Fruit fly (Drosophila melanogaster) whole organism, embryonic: ENCODE measurements around the gene CtsF.
A peak's percentile ranks its signal among the peaks of the same experiment; 100 is the strongest.

ENCODE experiments used
- Ada2b ChIP-seq: fragments of 200-800 bp; sonication (Bioruptor generic); IDR thresholded peaks from 2 replicates; pipeline ENCODE4 v1.3.6; 2022; ENCODE audit warnings: missing biosample characterization, missing genetic modification characterization
- Adf1 ChIP-seq: fragments of 200-800 bp; sonication (Bioruptor generic); IDR thresholded peaks from 2 replicates; pipeline ENCODE4 v1.3.6; 2022; ENCODE audit warnings: missing biosample characterization, missing genetic modification characterization
- Atf6 ChIP-seq: fragments of 200-800 bp; sonication (Bioruptor generic); IDR thresholded peaks from 2 replicates; pipeline ENCODE4 v1.3.6; 2022; ENCODE audit warnings: missing biosample characterization, missing genetic modification characterization
- CG10267 ChIP-seq: fragments of 200-800 bp; sonication (Bioruptor generic); optimal IDR thresholded peaks from 2 replicates; lab custom pipeline; 2018; ENCODE audit warnings: missing biosample characterization, mild to moderate bottlenecking, missing genetic modification characterization, moderate library complexity
- CG11085 ChIP-seq: fragments of 200-800 bp; sonication (Bioruptor generic); IDR thresholded peaks from 2 replicates; pipeline ENCODE4 v1.3.6; 2022; ENCODE audit warnings: missing biosample characterization, missing genetic modification characterization
- CG12071 ChIP-seq: fragments of 200-800 bp; sonication (Bioruptor generic); optimal IDR thresholded peaks from 3 replicates; lab custom pipeline; 2018; ENCODE audit warnings: missing biosample characterization, mild to moderate bottlenecking, missing genetic modification characterization
- CG13296 ChIP-seq: fragments of 200-800 bp; sonication (Bioruptor generic); optimal IDR thresholded peaks from 3 replicates; lab custom pipeline; 2018; ENCODE audit warnings: missing biosample characterization, mild to moderate bottlenecking, missing genetic modification characterization
- CG13424 ChIP-seq: fragments of 200-800 bp; sonication (Bioruptor generic); optimal IDR thresholded peaks from 2 replicates; lab custom pipeline; 2019; ENCODE audit warnings: missing biosample characterization, mild to moderate bottlenecking, missing genetic modification characterization, moderate library complexity
- CG13624 ChIP-seq: fragments of 200-800 bp; sonication (Bioruptor generic); optimal IDR thresholded peaks from 2 replicates; lab custom pipeline; 2016; ENCODE audit warnings: missing biosample characterization, missing genetic modification characterization
- CG13894 ChIP-seq: fragments of 200-800 bp; sonication (Bioruptor generic); optimal IDR thresholded peaks from 3 replicates; lab custom pipeline; 2018; ENCODE audit warnings: missing biosample characterization, mild to moderate bottlenecking, missing genetic modification characterization, moderate library complexity
- CG15011 ChIP-seq: fragments of 200-800 bp; sonication (Bioruptor generic); optimal IDR thresholded peaks from 3 replicates; lab custom pipeline; 2018; ENCODE audit warnings: missing biosample characterization, mild to moderate bottlenecking, missing genetic modification characterization
- CG16863 ChIP-seq: fragments of 200-800 bp; sonication (Bioruptor generic); optimal IDR thresholded peaks from 3 replicates; lab custom pipeline; 2016; ENCODE audit warnings: missing biosample characterization, missing genetic modification characterization
- CG17359 ChIP-seq: fragments of 200-800 bp; sonication (Bioruptor generic); optimal IDR thresholded peaks from 3 replicates; lab custom pipeline; 2018; ENCODE audit warnings: missing biosample characterization, mild to moderate bottlenecking, missing genetic modification characterization, moderate library complexity
- CG17361 ChIP-seq: fragments of 200-800 bp; sonication (Bioruptor generic); IDR thresholded peaks from 3 replicates; pipeline ENCODE4 v1.3.6; 2022; ENCODE audit warnings: missing biosample characterization, missing genetic modification characterization
- CG17385 ChIP-seq: fragments of 200-800 bp; sonication (Bioruptor generic); optimal IDR thresholded peaks from 3 replicates; lab custom pipeline; 2018; ENCODE audit warnings: missing biosample characterization, mild to moderate bottlenecking, missing genetic modification characterization
- CG2120 ChIP-seq: fragments of 200-800 bp; sonication (Bioruptor generic); optimal IDR thresholded peaks from 3 replicates; lab custom pipeline; 2016; ENCODE audit warnings: missing biosample characterization, missing genetic modification characterization
- CG34422 ChIP-seq: fragments of 200-800 bp; sonication (Bioruptor generic); IDR thresholded peaks from 3 replicates; pipeline ENCODE4 v1.3.6; 2022; ENCODE audit warnings: missing biosample characterization, missing genetic modification characterization
- CG3838 ChIP-seq: fragments of 200-800 bp; sonication (Bioruptor generic); optimal IDR thresholded peaks from 3 replicates; lab custom pipeline; 2016; ENCODE audit warnings: missing biosample characterization, missing genetic modification characterization
- CG7556 ChIP-seq: fragments of 200-800 bp; sonication (Bioruptor generic); optimal IDR thresholded peaks from 2 replicates; lab custom pipeline; 2017; ENCODE audit warnings: missing biosample characterization, mild to moderate bottlenecking, missing genetic modification characterization
- CG7839 ChIP-seq: fragments of 200-800 bp; sonication (Bioruptor generic); optimal IDR thresholded peaks from 3 replicates; lab custom pipeline; 2018; ENCODE audit warnings: missing biosample characterization, mild to moderate bottlenecking, missing genetic modification characterization, moderate library complexity
- CTCF ChIP-seq: fragments of 200-800 bp; sonication (Bioruptor generic); optimal IDR thresholded peaks from 2 replicates; lab custom pipeline; 2017; ENCODE audit warnings: missing biosample characterization, mild to moderate bottlenecking, missing genetic modification characterization, moderate library complexity
- Drgx ChIP-seq: fragments of 200-800 bp; sonication (Bioruptor generic); IDR thresholded peaks from 2 replicates; pipeline ENCODE4 v1.3.6; 2022; ENCODE audit warnings: missing biosample characterization, missing genetic modification characterization
- Elba2 ChIP-seq: fragments of 200-800 bp; sonication (Bioruptor generic); optimal IDR thresholded peaks from 3 replicates; lab custom pipeline; 2016; ENCODE audit warnings: missing biosample characterization, missing genetic modification characterization
- Ets97D ChIP-seq: fragments of 200-800 bp; sonication (Bioruptor generic); optimal IDR thresholded peaks from 3 replicates; lab custom pipeline; 2016; ENCODE audit warnings: missing biosample characterization, missing genetic modification characterization
- Hey ChIP-seq: fragments of 200-800 bp; sonication (Bioruptor generic); optimal IDR thresholded peaks from 3 replicates; lab custom pipeline; 2018; ENCODE audit warnings: missing biosample characterization, mild to moderate bottlenecking, missing genetic modification characterization
- Hsf ChIP-seq: fragments of 200-800 bp; sonication (Bioruptor generic); optimal IDR thresholded peaks from 3 replicates; lab custom pipeline; 2016; ENCODE audit warnings: missing biosample characterization, missing genetic modification characterization
- Lhr ChIP-seq: fragments of 200-800 bp; sonication (Bioruptor generic); optimal IDR thresholded peaks from 3 replicates; lab custom pipeline; 2017; ENCODE audit warnings: mild to moderate bottlenecking, missing biosample characterization, missing genetic modification reagents, missing genetic modification characterization
- MBD-R2 ChIP-seq: fragments of 200-800 bp; sonication (Bioruptor generic); IDR thresholded peaks from 2 replicates; pipeline ENCODE4 v1.3.6; 2022; ENCODE audit warnings: missing biosample characterization, missing genetic modification characterization
- MESR4 ChIP-seq: fragments of 200-800 bp; sonication (Bioruptor generic); optimal IDR thresholded peaks from 2 replicates; lab custom pipeline; 2018; ENCODE audit warnings: missing biosample characterization, mild to moderate bottlenecking, missing genetic modification characterization, moderate library complexity
- Meics ChIP-seq: fragments of 200-800 bp; sonication (Bioruptor generic); optimal IDR thresholded peaks from 2 replicates; lab custom pipeline; 2017; ENCODE audit warnings: missing biosample characterization, mild to moderate bottlenecking, missing genetic modification characterization
- ase ChIP-seq: fragments of 200-800 bp; sonication (Bioruptor generic); IDR thresholded peaks from 3 replicates; pipeline ENCODE4 v1.3.6; 2022; ENCODE audit warnings: missing biosample characterization, missing genetic modification characterization
- cas ChIP-seq: fragments of 200-800 bp; sonication (Bioruptor generic); IDR thresholded peaks from 2 replicates; pipeline ENCODE4 v1.3.6; 2022; ENCODE audit warnings: missing biosample characterization, missing genetic modification characterization
- cg ChIP-seq: fragments of 200-800 bp; sonication (Bioruptor generic); optimal IDR thresholded peaks from 3 replicates; lab custom pipeline; 2019; ENCODE audit warnings: missing biosample characterization, mild to moderate bottlenecking, missing genetic modification characterization, moderate library complexity
- chif ChIP-seq, 2 experiments: fragments of 200-800 bp; sonication (Bioruptor generic); optimal IDR thresholded peaks; 3 replicates each; lab custom pipeline; 2016; ENCODE audit warnings: missing biosample characterization in 2 of 2, missing genetic modification characterization in 2 of 2
- chinmo ChIP-seq: fragments of 200-800 bp; sonication (Bioruptor generic); IDR thresholded peaks from 4 replicates; pipeline ENCODE4 v1.3.6; 2022; ENCODE audit warnings: missing biosample characterization, missing genetic modification characterization; ENCODE audit not compliant: partially characterized antibody
- dmrt99B ChIP-seq: fragments of 200-800 bp; sonication (Bioruptor generic); optimal IDR thresholded peaks from 2 replicates; lab custom pipeline; 2018; ENCODE audit warnings: missing biosample characterization, mild to moderate bottlenecking, missing genetic modification characterization, moderate library complexity
- exex ChIP-seq: fragments of 200-800 bp; sonication (Bioruptor generic); optimal IDR thresholded peaks from 4 replicates; lab custom pipeline; 2018; ENCODE audit warnings: missing biosample characterization, mild to moderate bottlenecking, missing genetic modification characterization, moderate library complexity
- fu2 ChIP-seq: fragments of 200-800 bp; sonication (Bioruptor generic); optimal IDR thresholded peaks from 2 replicates; lab custom pipeline; 2016; ENCODE audit warnings: missing biosample characterization, missing genetic modification characterization
- grn ChIP-seq: fragments of 200-800 bp; sonication (Bioruptor generic); optimal IDR thresholded peaks from 3 replicates; lab custom pipeline; 2017; ENCODE audit warnings: missing biosample characterization, missing genetic modification characterization
- gro ChIP-seq: fragments of 200-800 bp; sonication (Bioruptor generic); optimal IDR thresholded peaks from 2 replicates; lab custom pipeline; 2016; ENCODE audit warnings: missing biosample characterization, missing genetic modification characterization
- mirr ChIP-seq: fragments of 200-800 bp; sonication (Bioruptor generic); optimal IDR thresholded peaks from 3 replicates; lab custom pipeline; 2018; ENCODE audit warnings: missing biosample characterization, mild to moderate bottlenecking, missing genetic modification characterization
- phol ChIP-seq: fragments of 200-800 bp; sonication (Bioruptor generic); optimal IDR thresholded peaks from 3 replicates; lab custom pipeline; 2018; ENCODE audit warnings: missing biosample characterization, mild to moderate bottlenecking, missing genetic modification characterization, moderate library complexity
- psq ChIP-seq: fragments of 200-800 bp; sonication (Bioruptor generic); optimal IDR thresholded peaks from 2 replicates; lab custom pipeline; 2017; ENCODE audit warnings: missing biosample characterization, missing genetic modification characterization
- rib ChIP-seq: fragments of 200-800 bp; sonication (Bioruptor generic); IDR thresholded peaks from 2 replicates; pipeline ENCODE4 v1.3.6; 2022; ENCODE audit warnings: missing biosample characterization, missing genetic modification characterization
- stc ChIP-seq: fragments of 200-800 bp; sonication (Bioruptor generic); IDR thresholded peaks from 2 replicates; pipeline ENCODE4 v1.3.6; 2022; ENCODE audit warnings: missing biosample characterization, missing genetic modification characterization
- sug ChIP-seq: fragments of 200-800 bp; optimal IDR thresholded peaks from 2 replicates; lab custom pipeline; 2019; ENCODE audit warnings: missing biosample characterization, mild to moderate bottlenecking, missing genetic modification characterization, moderate library complexity
- tna ChIP-seq: fragments of 200-800 bp; sonication (Bioruptor generic); IDR thresholded peaks from 2 replicates; pipeline ENCODE4 v1.3.6; 2022; ENCODE audit warnings: missing biosample characterization, missing genetic modification characterization; ENCODE audit not compliant: partially characterized antibody
- trh ChIP-seq: fragments of 200-800 bp; sonication (Bioruptor generic); optimal IDR thresholded peaks from 2 replicates; lab custom pipeline; 2016; ENCODE audit warnings: missing biosample characterization, missing genetic modification characterization
- zen ChIP-seq: fragments of 200-800 bp; sonication (Bioruptor generic); optimal IDR thresholded peaks from 3 replicates; lab custom pipeline; 2018; ENCODE audit warnings: missing biosample characterization, mild to moderate bottlenecking, missing genetic modification characterization, moderate library complexity

Gene CtsF

dm6 chr3R:5278627-5279026 is 27.1 kb upstream of the CtsF start (continued):
- TF ChIP-seq cg (no peak), CG13894 (tag; lab: Kevin White, UChicago) (no peak), mirr (peak; percentile 57), grn (GFP tag; lab: Kevin White, UChicago) (peak; percentile 94), CG13624 (GFP tag; lab: Kevin White, UChicago) (peak; percentile 28), sug (peak; percentile 99), CG13424 (tag; lab: Kevin White, UChicago) (no peak), tna (GFP tag; lab: Robert Waterston, UW) (no peak), phol (tag; lab: Kevin White, UChicago) (no peak), rib (GFP tag; lab: Robert Waterston, UW) (0 out of 2 replicates have a peak, but pooled peaks have one; percentile 40), dmrt99B (tag; lab: Kevin White, UChicago) (no peak), gro (GFP tag; lab: Kevin White, UChicago) (peak; percentile 82), exex (tag; lab: Kevin White, UChicago) (peak; percentile 92), Hey (peak; percentile 27), Adf1 (GFP tag; lab: Robert Waterston, UW) (peak; percentile 51; the same call in 1 of the 2 replicates), Lhr (GFP tag; lab: Kevin White, UChicago) (no peak), Ada2b (no peak)

DNA sequence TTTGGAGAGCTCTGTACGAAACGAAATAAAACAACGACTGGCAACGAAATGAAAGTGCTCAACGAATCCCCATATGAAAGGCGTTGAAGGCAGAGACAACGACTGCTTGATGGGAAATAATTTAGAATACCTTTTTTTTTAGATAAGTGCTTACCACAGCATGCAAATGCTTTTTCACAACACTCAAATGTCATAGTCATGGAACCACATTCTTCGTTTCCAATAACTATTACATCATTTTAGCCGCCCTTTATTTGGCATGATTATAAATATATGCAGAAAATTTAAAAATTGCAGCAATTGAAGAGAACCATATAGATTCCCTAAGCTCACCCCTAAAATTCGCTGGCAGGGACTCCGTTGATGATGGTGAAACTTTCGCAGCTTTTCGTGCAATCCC is 26.2 kb upstream of the CtsF start, which contains the start of gene CG31538:
TSS of gene CG31538 (minus strand) at position 101 of the 400 bp plus-strand sequence.
- TF ChIP-seq Elba2: no peak
- TF ChIP-seq CG3838 (GFP tag; lab: Kevin White, UChicago): no peak
- TF ChIP-seq trh (GFP tag; lab: Kevin White, UChicago): no peak
- TF ChIP-seq fu2 (GFP tag; lab: Kevin White, UChicago): no peak
- no peak for TF ChIP-seq psq (GFP tag; lab: Kevin White, UChicago)
- no peak for TF ChIP-seq CG11085
- TF ChIP-seq CG13296 (GFP tag; lab: Kevin White, UChicago): no peak
- no peak for TF ChIP-seq CG12071
- no peak for TF ChIP-seq CG16863 (GFP tag; lab: Kevin White, UChicago)
- TF ChIP-seq CG17385 (GFP tag; lab: Kevin White, UChicago): no peak

DNA sequence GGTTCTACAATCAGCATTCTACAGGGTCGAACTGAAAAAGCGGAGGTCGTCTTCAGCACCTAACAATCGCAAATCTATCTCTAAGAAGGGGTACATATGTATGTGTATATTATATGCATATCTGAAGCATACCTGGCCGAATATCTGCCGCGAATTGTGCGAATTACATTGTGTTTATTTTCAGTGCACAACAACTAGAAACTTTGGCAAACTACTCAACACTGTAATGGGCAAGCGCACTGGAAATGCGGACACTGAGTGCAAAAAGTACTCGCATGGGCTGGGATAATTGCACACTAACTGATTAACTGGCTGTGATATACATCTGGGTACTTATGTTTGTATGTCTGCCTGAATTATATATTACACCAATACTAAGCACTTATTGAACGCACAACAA is 19.3 kb upstream of the CtsF start:
- TF ChIP-seq cas (GFP tag; lab: Robert Waterston, UW) (no peak), ase (no peak), CG17361 (GFP tag; lab: Robert Waterston, UW) (peak; percentile 16; the same call in 1 of the 3 replicates), CG2120 (GFP tag; lab: Kevin White, UChicago) (peak; percentile 10), Atf6 (GFP tag; lab: Robert Waterston, UW) (peak; percentile 49; the same call in 1 of the 2 replicates), stc (0 out of 2 replicates have a peak, but pooled peaks have one; percentile 19), CTCF (no peak), zen (peak; percentile 14), Hsf (no peak), chinmo (GFP tag; lab: Robert Waterston, UW) (0 out of 4 replicates have a peak, but pooled peaks have one; percentile 65), chif (GFP tag; optimal IDR thresholded peaks at IDR 0.05; lab: Kevin White, UChicago) (peak in 1 of 2 experiments; percentile 24), MBD-R2 (GFP tag; lab: Robert Waterston, UW) (0 out of 2 replicates have a peak, but pooled peaks have one; percentile 36), CG10267 (tag; lab: Kevin White, UChicago) (peak; percentile 76), CG7556 (GFP tag; lab: Kevin White, UChicago) (peak; percentile 7), CG17359 (tag; lab: Kevin White, UChicago) (no peak), CG16863 (GFP tag; lab: Kevin White, UChicago) (peak; percentile 2), CG15011 (GFP tag; lab: Kevin White, UChicago) (no peak), CG34422 (GFP tag; lab: Robert Waterston, UW) (0 out of 3 replicates have a peak, but pooled peaks have one; percentile 43), gro (GFP tag; lab: Kevin White, UChicago) (no peak), MESR4 (GFP tag; lab: Kevin White, UChicago) (peak; percentile 7), Meics (peak; percentile 16), Drgx (GFP tag; lab: Robert Waterston, UW) (peak; percentile 40; the same call in 1 of the 2 replicates), Ets97D (GFP tag; lab: Kevin White, UChicago) (no peak), CG7839 (tag; lab: Kevin White, UChicago) (no peak)
